Worm (Caenorhabditis elegans): ENCODE results near the gene C28D4.5.

ce11 chrIV:9725468-9725985 is 21.1 kb downstream of the C28D4.5 start:
- TF ChIP-seq fos-1 (tag; optimal IDR thresholded peaks at IDR 0.05) (no peak), nhr-11 (tag; optimal IDR thresholded peaks at IDR 0.05) (no peak), nhr-76 (tag; optimal IDR thresholded peaks at IDR 0.05) (no peak), ceh-8 (GFP tag; optimal IDR thresholded peaks at IDR 0.05) (no peak), unc-30 (tag; optimal IDR thresholded peaks at IDR 0.05) (no peak)

All from whole organism, L1 larva.